Fruit fly (Drosophila melanogaster) whole organism, adult: Measurements from ENCODE around the gene CG17778.

ENCODE experiments used
- CG11617 ChIP-seq: fragments of 200-800 bp; sonication (Bioruptor generic); optimal IDR thresholded peaks from 2 replicates; lab custom pipeline; 2017; ENCODE audit warnings: mild to moderate bottlenecking, missing biosample characterization, missing genetic modification reagents, missing genetic modification characterization
- CG14711 ChIP-seq: fragments of 200-800 bp; sonication (Bioruptor generic); optimal IDR thresholded peaks from 2 replicates; lab custom pipeline; 2018; ENCODE audit warnings: missing biosample characterization, mild to moderate bottlenecking, missing genetic modification characterization, moderate library complexity
- CG5204 ChIP-seq: fragments of 200-800 bp; sonication (Bioruptor generic); optimal IDR thresholded peaks from 2 replicates; lab custom pipeline; 2016; ENCODE audit warnings: missing biosample characterization, missing genetic modification characterization
- CG7045 ChIP-seq: fragments of 200-800 bp; sonication (Bioruptor generic); optimal IDR thresholded peaks from 2 replicates; lab custom pipeline; 2017; ENCODE audit warnings: missing biosample characterization, mild to moderate bottlenecking, missing genetic modification characterization
- CG7101 ChIP-seq: fragments of 200-800 bp; sonication (Bioruptor generic); optimal IDR thresholded peaks from 2 replicates; lab custom pipeline; 2018; ENCODE audit warnings: missing biosample characterization, mild to moderate bottlenecking, missing genetic modification characterization, moderate library complexity
- Clk ChIP-seq: fragments of 200-800 bp; sonication (Bioruptor generic); optimal IDR thresholded peaks from 2 replicates; lab custom pipeline; 2017; ENCODE audit warnings: missing biosample characterization, missing genetic modification characterization
- Crg-1 ChIP-seq: fragments of 200-800 bp; sonication (Bioruptor generic); optimal IDR thresholded peaks from 2 replicates; lab custom pipeline; 2016; ENCODE audit warnings: missing biosample characterization, missing genetic modification characterization
- Hr96 ChIP-seq: fragments of 200-800 bp; sonication (Bioruptor generic); optimal IDR thresholded peaks from 2 replicates; lab custom pipeline; 2016; ENCODE audit warnings: missing biosample characterization, missing genetic modification characterization
- bab1 ChIP-seq: fragments of 200-800 bp; sonication (Bioruptor generic); optimal IDR thresholded peaks from 3 replicates; lab custom pipeline; 2019; ENCODE audit warnings: missing biosample characterization, mild to moderate bottlenecking, missing genetic modification characterization, moderate library complexity
- cic ChIP-seq: fragments of 200-800 bp; sonication (Bioruptor generic); optimal IDR thresholded peaks from 2 replicates; lab custom pipeline; 2017; ENCODE audit warnings: missing biosample characterization, mild to moderate bottlenecking, missing genetic modification characterization, moderate library complexity
- cnc ChIP-seq, 2 experiments: fragments of >200 bp; optimal IDR thresholded peaks; 2 replicates each; lab custom pipeline; 2017
- kay ChIP-seq: fragments of 200-800 bp; sonication (Bioruptor generic); peaks from one replicate; lab custom pipeline; 2016; ENCODE audit warnings: missing biosample characterization, missing genetic modification characterization, borderline replicate concordance
- pad ChIP-seq: fragments of 200-800 bp; sonication (Bioruptor generic); optimal IDR thresholded peaks from 3 replicates; lab custom pipeline; 2017; ENCODE audit warnings: missing biosample characterization, missing genetic modification characterization, mild to moderate bottlenecking, moderate library complexity, missing genetic modification reagents
- toe ChIP-seq: fragments of 200-800 bp; sonication (Bioruptor generic); optimal IDR thresholded peaks from 2 replicates; lab custom pipeline; 2016; ENCODE audit warnings: missing biosample characterization, missing genetic modification characterization

DNA sequence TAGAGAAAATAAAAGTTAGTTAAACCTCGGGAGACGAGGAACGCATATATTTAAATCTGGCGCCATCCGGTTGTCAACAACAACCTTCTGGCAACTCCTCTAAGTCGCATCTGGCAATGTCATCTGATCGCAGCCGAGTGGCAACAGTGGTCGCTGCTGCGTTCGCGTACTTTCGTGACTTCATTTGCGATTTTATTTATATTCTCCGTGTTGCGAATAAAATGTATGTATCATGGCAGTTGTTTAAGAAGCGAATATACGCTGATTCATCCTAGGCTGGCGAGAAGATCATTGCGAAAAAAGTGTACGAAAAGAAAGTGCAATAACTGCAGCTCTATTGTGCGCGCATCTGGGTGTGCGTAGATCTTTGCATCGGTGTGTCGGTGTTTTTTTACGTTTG, 1.9 kb downstream of the CG17778 start, which contains the start of gene svr:
- no peak for TF ChIP-seq CG11617
- TF ChIP-seq CG7101: no peak
- no peak for TF ChIP-seq kay (GFP tag; lab: Kevin White, UChicago)
- no peak for TF ChIP-seq toe (GFP tag; lab: Kevin White, UChicago)
- no peak for TF ChIP-seq Clk (GFP tag; lab: Kevin White, UChicago)
- TF ChIP-seq bab1: peak; percentile 60
- no peak for TF ChIP-seq CG14711 (tag; lab: Kevin White, UChicago)
- TF ChIP-seq pad (GFP tag; lab: Kevin White, UChicago): no peak
- TF ChIP-seq Hr96: no peak
- TF ChIP-seq CG5204 (GFP tag; lab: Kevin White, UChicago): no peak
- peak; percentile 6 for TF ChIP-seq cic (GFP tag; lab: Kevin White, UChicago)
- TF ChIP-seq CG7045 (GFP tag; lab: Kevin White, UChicago): no peak
- TF ChIP-seq cnc (optimal IDR thresholded peaks at IDR 0.05; lab: Kevin White, UChicago): no peak
- no peak for TF ChIP-seq Crg-1
